Fruit fly (Drosophila melanogaster) S2 (cell line): ENCODE data around the gene CG10738.

Experiments
- CG8478 ChIP-seq: fragments of >200 bp; optimal IDR thresholded peaks from 2 replicates; lab custom pipeline; 2018
- CTCF ChIP-seq, 2 experiments: fragments of >200 bp; optimal IDR thresholded peaks; 2 replicates each; lab custom pipeline; 2018

Gene CG10738

DNA sequence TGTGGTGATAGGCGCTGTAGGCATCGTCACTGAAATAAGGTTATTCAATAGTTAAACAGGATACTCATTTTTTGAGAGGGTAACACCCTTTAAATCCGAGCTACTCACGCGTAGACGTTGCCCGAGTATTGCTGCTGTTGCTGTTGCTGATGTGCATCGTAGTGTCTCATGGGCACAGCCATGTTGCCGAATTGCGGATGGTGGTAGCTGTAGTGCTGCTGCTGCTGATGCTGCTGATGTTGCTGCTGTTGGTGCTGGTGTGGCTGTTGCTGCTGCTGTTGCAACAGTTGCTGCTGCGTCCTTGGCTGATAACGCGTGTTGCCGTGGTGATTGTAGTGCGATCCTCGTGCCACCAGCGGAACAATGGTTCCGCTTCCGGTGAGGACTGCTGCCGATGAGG, 20.4 kb upstream of the CG10738 start:
- no peak for TF ChIP-seq CTCF (optimal IDR thresholded peaks at IDR 0.05; lab: Kevin White, UChicago)
- no peak for TF ChIP-seq CG8478 (lab: Kevin White, UChicago)

DNA sequence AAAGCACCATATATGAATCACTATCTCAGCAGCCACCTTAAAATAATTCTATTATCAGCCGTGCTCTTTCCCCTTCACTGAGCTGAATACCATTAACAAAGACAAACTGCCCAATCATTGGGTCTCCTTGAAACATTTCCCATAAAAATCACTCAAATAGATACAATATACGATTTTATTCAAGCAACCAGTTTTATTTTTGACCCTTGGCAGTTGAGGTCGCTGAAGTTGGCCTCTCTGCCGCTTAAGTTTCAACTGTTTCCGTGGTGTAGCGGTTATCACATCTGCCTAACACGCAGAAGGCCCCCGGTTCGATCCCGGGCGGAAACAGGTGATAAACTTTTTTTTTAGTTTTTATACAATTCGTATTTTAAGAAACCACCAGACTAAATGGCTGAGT, 17.8 kb upstream of the CG10738 start:
- TF ChIP-seq CG8478 (lab: Kevin White, UChicago) (no peak), CTCF (optimal IDR thresholded peaks at IDR 0.05; lab: Kevin White, UChicago) (no peak)

DNA sequence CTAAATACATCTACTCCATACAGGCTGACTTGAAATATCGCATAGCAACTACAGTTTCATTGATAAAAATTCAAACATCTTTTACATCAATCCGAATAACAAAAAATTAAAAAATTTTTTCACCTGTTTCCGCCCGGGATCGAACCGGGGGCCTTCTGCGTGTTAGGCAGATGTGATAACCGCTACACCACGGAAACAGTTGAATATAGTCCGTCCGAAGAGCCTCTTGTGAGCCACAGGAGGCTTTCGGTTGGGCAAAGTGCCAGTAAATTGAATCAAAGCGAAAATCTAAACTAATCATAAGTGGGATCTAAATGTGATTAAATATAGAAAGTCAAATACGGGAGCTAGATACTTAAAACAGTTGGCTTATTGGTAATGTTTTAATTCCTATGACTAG, 17.0 kb upstream of the CG10738 start:
- TF ChIP-seq CTCF (optimal IDR thresholded peaks at IDR 0.05; lab: Kevin White, UChicago) (no peak), CG8478 (lab: Kevin White, UChicago) (no peak)

DNA sequence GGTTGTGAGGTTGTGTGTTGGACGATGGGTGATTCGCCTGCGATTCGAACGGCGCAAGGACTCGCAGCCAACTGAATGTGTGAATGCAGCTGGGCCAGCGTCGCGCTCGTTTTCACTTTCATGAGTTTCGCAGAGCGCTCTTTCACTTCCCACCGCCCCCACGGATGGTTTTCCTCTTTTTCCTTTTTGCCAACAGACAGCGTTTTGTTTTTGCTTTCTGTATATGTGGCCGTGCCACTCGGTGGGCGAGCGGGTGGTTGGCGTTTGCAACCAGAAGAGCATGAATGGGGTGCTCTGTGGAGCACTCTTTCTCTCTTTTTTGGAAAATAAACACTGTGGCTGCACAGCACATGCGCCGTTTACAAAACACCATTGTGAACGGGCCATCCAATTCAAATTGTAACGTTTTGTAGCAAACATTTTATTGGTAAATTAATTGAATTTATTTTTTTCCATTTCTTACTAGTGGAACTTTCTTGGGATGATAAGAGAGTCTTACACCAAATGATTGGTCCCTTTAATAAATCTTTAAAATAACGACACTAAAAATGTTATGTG, 15.3 kb upstream of the CG10738 start, which contains the start of gene CG10713:
CG10713 (minus strand) TSS at position 60 of the 558 bp plus-strand sequence.
- TF ChIP-seq CG8478 (lab: Kevin White, UChicago) (no peak), CTCF (optimal IDR thresholded peaks at IDR 0.05; lab: Kevin White, UChicago) (no peak)

DNA sequence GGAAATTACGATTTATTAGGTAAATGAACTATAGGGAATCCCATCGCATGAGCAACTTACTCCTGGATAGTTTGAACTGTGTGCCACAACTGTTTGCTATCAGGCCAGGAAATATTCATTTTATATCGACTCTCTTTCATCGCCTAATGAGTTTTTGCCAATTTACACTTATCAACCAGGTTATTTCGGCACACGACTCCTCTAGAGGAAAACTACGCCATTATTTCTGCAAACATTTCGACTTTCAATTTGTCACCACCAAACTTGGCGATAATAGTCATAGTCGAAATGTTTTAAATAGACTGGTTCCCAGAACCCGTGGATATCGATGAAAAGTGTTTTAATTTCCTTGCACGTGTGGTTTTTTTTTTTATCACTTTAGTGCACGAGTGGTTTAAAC, 13.5 kb upstream of the CG10738 start, which contains the start of gene CG10154:
CG10154 (minus strand) TSS at position 101 of the 400 bp plus-strand sequence.
- TF ChIP-seq CG8478 (lab: Kevin White, UChicago) (no peak), CTCF (optimal IDR thresholded peaks at IDR 0.05; lab: Kevin White, UChicago) (no peak)

DNA sequence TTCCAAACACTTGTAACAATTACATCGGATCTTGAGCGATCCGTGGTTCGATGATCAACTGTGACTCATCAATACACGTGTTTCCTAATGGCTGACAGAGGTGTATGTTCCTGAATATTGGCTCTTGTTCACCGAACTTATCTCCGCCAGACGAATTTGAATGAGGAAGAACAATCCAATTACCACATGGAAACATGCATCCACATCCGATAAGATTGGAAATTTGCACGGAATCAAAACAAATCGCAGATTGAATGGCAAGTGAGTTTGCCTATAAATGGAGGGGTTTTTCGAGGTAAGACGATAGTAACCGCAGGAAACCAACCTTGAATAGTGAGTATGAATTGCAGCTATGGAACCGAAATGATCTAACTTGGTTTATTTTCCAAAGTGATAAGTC, 12.9 kb upstream of the CG10738 start, which contains the start of gene CG10725:
CG10725 (plus strand) TSS at position 301 of the 400 bp plus-strand sequence.
- TF ChIP-seq CTCF (optimal IDR thresholded peaks at IDR 0.05; lab: Kevin White, UChicago), result no peak
- TF ChIP-seq CG8478 (lab: Kevin White, UChicago), result no peak

DNA sequence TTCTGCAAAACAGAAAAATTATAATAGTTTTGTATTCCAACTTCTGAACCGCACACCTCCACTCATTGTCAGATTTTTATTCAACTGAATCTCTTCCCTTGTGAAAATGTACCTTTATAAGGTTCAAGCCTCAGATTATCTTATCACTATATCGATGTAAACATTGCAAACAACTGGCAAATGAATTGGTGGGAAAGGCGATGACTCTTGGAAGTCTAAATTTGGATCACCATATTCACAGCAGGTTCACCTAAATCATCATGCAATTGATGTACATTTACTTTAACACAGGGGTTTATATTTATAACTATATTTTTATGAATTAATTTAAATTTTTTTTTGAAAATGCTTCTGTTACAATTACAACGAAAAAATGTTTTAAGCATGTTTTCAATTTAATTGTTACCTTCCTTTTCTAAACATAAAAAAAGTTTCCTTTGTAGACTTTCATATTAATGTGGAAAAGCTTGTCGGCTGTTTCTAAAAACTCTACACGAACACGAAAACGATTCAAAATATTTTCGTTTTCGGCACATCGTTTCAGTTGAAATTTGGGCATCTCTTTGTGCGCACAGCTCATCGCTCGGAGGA, 10.1 kb upstream of the CG10738 start, which contains the start of the genes CG10140 and CG14109:
CG10140 (minus strand) TSS at position 101 of the 591 bp plus-strand sequence.
CG14109 (plus strand) TSS at position 541 of the 591 bp plus-strand sequence.
- no peak for TF ChIP-seq CG8478 (lab: Kevin White, UChicago)
- TF ChIP-seq CTCF (optimal IDR thresholded peaks at IDR 0.05; lab: Kevin White, UChicago), result no peak

DNA sequence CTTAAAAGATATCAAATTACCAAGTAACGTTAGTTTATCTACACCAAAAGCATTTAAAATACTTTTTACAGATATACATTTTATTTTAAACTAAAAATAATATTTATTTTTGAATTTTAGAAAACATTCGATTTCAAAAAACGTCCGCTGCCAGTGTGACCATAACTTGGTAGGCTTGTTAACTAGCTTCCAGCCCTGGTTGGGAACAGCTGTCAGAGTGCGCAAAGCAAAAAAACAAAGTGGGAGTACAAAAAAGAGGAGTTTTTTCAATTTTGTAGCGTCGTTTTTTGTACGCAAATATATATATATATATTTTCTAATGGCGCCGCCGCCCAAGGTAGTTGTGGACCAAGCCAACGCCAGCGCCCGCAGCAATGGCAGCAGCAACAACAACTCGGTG, 8.2 kb upstream of the CG10738 start, which contains the start of gene cmb:
cmb (plus strand) TSS at position 195 of the 400 bp plus-strand sequence.
- no peak for TF ChIP-seq CG8478 (lab: Kevin White, UChicago)
- TF ChIP-seq CTCF (optimal IDR thresholded peaks at IDR 0.05; lab: Kevin White, UChicago), result no peak

DNA sequence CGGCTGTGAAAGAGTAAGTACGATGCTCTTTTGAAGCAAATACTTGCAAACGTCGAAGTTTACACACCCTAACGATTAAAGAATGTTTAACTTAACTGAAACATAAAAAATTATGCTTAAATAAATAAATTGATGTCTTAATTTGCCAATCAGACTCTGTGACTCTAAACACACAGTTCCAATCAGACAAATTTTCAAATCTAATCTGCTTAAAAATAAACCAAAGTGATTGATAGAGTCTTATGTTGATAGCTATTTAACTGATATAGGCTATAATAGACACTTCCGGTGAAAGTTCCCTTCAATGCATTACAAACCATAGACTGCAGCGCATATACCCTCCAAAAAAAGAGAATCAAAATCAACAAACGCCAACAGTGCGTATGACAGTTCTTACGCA, 992 bp downstream of the CG10738 start:
- no peak for TF ChIP-seq CG8478 (lab: Kevin White, UChicago)
- TF ChIP-seq CTCF (optimal IDR thresholded peaks at IDR 0.05; lab: Kevin White, UChicago), result no peak

DNA sequence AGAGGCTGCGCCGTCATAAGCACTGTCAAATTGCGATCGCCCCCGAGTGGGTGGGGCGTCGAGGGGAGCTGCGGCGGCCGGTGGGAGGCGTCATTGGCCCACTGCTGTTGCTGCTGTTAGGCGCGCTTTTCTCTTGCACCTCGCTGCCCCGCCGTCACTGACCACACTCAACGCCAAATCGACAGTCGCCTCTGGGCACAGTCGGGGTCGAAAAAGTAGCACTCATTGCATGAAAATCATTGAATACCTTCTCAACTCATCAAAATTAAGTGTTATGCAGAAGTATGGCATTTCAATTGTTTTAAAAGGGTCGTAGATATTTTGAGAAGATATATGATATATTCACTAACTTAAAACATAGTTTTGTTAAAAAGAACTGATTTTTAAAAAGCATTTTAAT, 1.7 kb downstream of the CG10738 start:
- TF ChIP-seq CTCF (optimal IDR thresholded peaks at IDR 0.05; lab: Kevin White, UChicago) (no peak), CG8478 (lab: Kevin White, UChicago) (no peak)

DNA sequence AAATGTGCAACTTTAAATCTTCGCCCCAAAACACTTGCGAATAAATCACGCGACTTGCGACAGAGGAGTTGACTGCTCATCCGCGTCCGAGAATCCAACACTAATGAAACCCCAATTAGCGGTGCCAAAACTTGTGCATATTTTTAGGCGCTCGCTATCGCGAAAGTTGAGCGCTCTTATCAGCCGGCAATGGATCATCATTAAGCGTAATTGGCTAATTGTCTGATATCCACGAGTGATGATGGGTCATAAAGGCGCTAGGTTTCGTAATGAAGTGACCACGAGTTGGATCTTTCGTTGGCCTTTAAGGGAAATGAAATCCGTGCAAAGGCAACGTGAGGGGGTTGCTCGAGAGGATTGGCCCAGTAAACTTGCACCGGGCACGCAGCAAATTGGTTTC, 4.2 kb downstream of the CG10738 start:
- TF ChIP-seq CTCF (optimal IDR thresholded peaks at IDR 0.05; lab: Kevin White, UChicago), result no peak
- TF ChIP-seq CG8478 (lab: Kevin White, UChicago), result no peak

DNA sequence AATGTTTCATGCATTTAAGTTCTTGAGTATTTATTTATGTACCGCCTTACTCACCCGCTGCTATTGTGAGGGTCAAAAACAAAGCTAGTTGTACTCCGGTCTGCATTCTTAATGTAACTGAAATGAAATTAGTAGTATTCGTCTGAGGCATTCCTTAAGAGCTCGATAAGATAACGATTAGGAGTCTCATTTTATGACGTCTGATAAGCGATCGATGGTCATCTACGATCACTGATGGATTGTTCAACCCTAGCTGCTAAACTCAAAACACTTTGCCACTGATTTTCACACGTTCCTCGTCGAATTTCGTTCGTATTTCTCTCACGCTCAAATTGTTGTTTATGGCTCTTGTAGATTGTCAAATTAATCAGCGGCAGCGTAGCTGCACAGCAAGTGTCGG, 6.6 kb downstream of the CG10738 start, which contains the start of gene CG10116:
CG10116 (minus strand) TSS at position 106 of the 400 bp plus-strand sequence.
- TF ChIP-seq CTCF (optimal IDR thresholded peaks at IDR 0.05; lab: Kevin White, UChicago) (no peak), CG8478 (lab: Kevin White, UChicago) (no peak)

DNA sequence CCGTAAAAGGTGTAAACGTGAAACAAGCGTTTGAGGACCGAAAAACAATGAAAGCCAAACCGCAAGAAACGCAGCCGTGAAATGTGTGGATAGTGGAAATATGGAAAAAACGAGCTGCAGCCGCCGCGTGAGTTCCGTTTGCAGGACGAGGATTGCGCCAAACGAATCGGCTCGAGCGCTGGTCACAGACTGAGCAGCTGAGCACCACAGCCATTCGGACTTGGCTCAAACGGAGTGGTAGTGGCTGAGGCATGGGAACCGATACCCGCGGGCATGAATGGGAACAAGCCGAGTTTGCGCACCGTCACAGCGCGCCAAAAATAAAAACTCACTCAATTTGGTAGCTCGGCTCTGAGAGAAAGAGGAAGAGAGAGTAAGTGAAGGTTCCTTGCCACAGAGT, 24.0 kb downstream of the CG10738 start, which contains the start of gene CG10089:
CG10089 (minus strand) TSS at position 181 of the 400 bp plus-strand sequence.
- TF ChIP-seq CG8478 (lab: Kevin White, UChicago), result no peak
- TF ChIP-seq CTCF (optimal IDR thresholded peaks at IDR 0.05; lab: Kevin White, UChicago), result no peak

DNA sequence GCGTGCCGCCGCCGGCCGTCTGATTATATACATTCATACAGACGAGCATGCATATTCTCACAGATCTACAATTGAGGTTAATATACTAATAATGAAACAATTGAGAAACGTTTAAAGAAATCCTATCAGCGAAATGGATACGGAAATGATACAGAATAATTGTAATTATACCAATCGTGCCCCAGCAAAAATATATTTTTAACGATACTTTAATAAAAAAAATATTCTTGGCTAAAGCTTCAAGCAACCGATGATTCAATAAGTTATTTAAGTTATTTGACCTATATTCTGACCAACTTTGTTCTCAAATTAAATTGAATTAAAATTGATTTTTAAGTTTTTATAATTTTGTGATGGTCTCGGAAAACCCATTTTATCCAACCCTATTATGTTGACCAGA, 25.5 kb downstream of the CG10738 start:
- TF ChIP-seq CG8478 (lab: Kevin White, UChicago) (no peak), CTCF (optimal IDR thresholded peaks at IDR 0.05; lab: Kevin White, UChicago) (no peak)
